Worm (Caenorhabditis elegans): ENCODE measurements around the gene smf-2.
A peak's percentile ranks its signal among the peaks of the same experiment; 100 is the strongest.

Gene smf-2

DNA sequence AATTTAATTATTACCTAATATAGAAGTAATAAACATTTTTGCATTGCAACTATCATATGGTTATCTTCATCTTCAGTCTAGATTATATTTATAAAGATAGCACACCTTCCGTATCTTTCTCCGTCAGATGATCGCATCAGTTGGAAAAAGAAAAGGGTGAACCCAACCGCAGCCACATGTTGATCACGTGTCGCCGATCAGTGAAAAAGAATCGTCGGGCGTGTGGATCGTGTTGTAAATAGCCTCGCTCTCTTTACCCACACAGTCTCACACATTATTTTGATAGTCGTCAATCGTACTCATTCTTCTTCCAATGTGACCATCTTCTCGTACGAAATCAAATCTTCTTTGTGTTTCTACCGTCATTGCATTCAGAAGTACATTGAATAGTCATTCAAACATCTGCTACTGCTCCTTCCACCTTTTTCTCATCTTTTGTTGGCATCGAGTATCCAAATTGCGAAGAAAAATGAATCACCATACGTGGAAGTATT lies 25.4 kb upstream of the smf-2 start (continued):
- TF ChIP-seq isw-1 (GFP tag; IDR thresholded peaks at IDR 0.05) (no peak), ceh-88 (GFP tag; IDR thresholded peaks at IDR 0.05) (peak; percentile 87), unc-130 (tag; optimal IDR thresholded peaks at IDR 0.05) (peak; percentile 93), lir-3 (tag; optimal IDR thresholded peaks at IDR 0.05; ENCODE audit: poor library complexity) (peak; percentile 86), egl-27 (tag; optimal IDR thresholded peaks at IDR 0.05) (peak; percentile 79 to 80), unc-62 (GFP tag; optimal IDR thresholded peaks at IDR 0.05) (peak; percentile 15), sptf-1 (tag; optimal IDR thresholded peaks at IDR 0.05) (no peak), nhr-71 (tag; optimal IDR thresholded peaks at IDR 0.05) (peak; percentile 99), elt-3 (tag; optimal IDR thresholded peaks at IDR 0.05) (peak; percentile 48 to 99 (median 92)), nhr-77 (tag; optimal IDR thresholded peaks at IDR 0.05) (peak; percentile 68), pax-3 (tag; optimal IDR thresholded peaks at IDR 0.05) (peak; percentile 77), alr-1 (tag; optimal IDR thresholded peaks at IDR 0.05; ENCODE audit: borderline replicate concordance) (no peak), grh-1 (GFP tag; IDR thresholded peaks at IDR 0.05) (peak; percentile 85), snpc-4 (tag; optimal IDR thresholded peaks at IDR 0.05) (peak; percentile 42), sox-4 (tag; optimal IDR thresholded peaks at IDR 0.05) (peak; percentile 69), dsc-1 (tag; optimal IDR thresholded peaks at IDR 0.05) (peak; percentile 63), ztf-4 (tag; optimal IDR thresholded peaks at IDR 0.05) (peak; percentile 99), ceh-82 (tag; optimal IDR thresholded peaks at IDR 0.05) (peak; percentile 5 to 46 (median 43)), tbx-2 (tag; optimal IDR thresholded peaks at IDR 0.05) (peak; percentile 94), zip-4 (GFP tag; optimal IDR thresholded peaks at IDR 0.05) (peak; percentile 77), nhr-11 (tag; optimal IDR thresholded peaks at IDR 0.05) (peak; percentile 70), skn-1 (tag; optimal IDR thresholded peaks at IDR 0.05) (peak; percentile 44), nhr-47 (tag; optimal IDR thresholded peaks at IDR 0.05) (peak; percentile 95), pag-3 (tag; optimal IDR thresholded peaks at IDR 0.05; ENCODE audit: borderline replicate concordance, insufficient read depth) (no peak), lin-35 (GFP tag; optimal IDR thresholded peaks at IDR 0.05) (peak; percentile 41 to 88), nhr-19 (GFP tag; conservative IDR thresholded peaks at IDR 0.05) (peak; percentile 97), hlh-17 (GFP tag; optimal IDR thresholded peaks at IDR 0.05; ENCODE audit: borderline replicate concordance) (no peak), irx-1 (tag; optimal IDR thresholded peaks at IDR 0.05) (peak; percentile 91), zag-1 (tag; optimal IDR thresholded peaks at IDR 0.05) (no peak), fkh-8 (tag; optimal IDR thresholded peaks at IDR 0.05) (peak; percentile 40), vab-15 (tag; optimal IDR thresholded peaks at IDR 0.05) (no peak), tlp-1 (tag; optimal IDR thresholded peaks at IDR 0.05) (peak; percentile 86), efl-3 (GFP tag; optimal IDR thresholded peaks at IDR 0.05) (peak; percentile 89), Y116A8C.19 (tag; optimal IDR thresholded peaks at IDR 0.05; ENCODE audit: borderline replicate concordance) (no peak), lin-14 (GFP tag; optimal IDR thresholded peaks at IDR 0.05) (peak; percentile 99), ceh-90 (tag; optimal IDR thresholded peaks at IDR 0.05) (no peak), rnt-1 (tag; optimal IDR thresholded peaks at IDR 0.05) (peak; percentile 97), efl-1 (optimal IDR thresholded peaks at IDR 0.05) (peak; percentile 63 to 65), efl-1 (GFP tag; optimal IDR thresholded peaks at IDR 0.05 in 1 of 2) (peak; percentile 10 to 97), unc-86 (tag; optimal IDR thresholded peaks at IDR 0.05) (peak; percentile 0), lin-15B (tag; optimal IDR thresholded peaks at IDR 0.05) (no peak), elt-2 (tag; optimal IDR thresholded peaks at IDR 0.05) (peak; percentile 97), lin-13 (GFP tag; optimal IDR thresholded peaks at IDR 0.05) (peak; percentile 91), unc-30 (tag; optimal IDR thresholded peaks at IDR 0.05) (no peak), pqm-1 (tag; optimal IDR thresholded peaks at IDR 0.05) (peak; percentile 40), nhr-90 (tag; optimal IDR thresholded peaks at IDR 0.05; ENCODE audit: poor library complexity) (peak; percentile 99), C34B4.2 (tag; optimal IDR thresholded peaks at IDR 0.05) (no peak), ztf-11 (tag; optimal IDR thresholded peaks at IDR 0.05) (peak in 1 of 2 experiments; percentile 80), nhr-84 (tag; optimal IDR thresholded peaks at IDR 0.05) (no peak), nhr-237 (tag; optimal IDR thresholded peaks at IDR 0.05) (peak; percentile 43), unc-98 (GFP tag; IDR thresholded peaks at IDR 0.05) (no peak), mdl-1 (tag; optimal IDR thresholded peaks at IDR 0.05) (peak in 1 of 2 experiments; percentile 92)
